Worm (Caenorhabditis elegans) whole organism, late embryonic: ENCODE data around the gene ceh-36.

Experiments used
- C08G9.2 ChIP-seq: sonication (generic microtip); optimal IDR thresholded peaks from 2 replicates; lab custom pipeline; 2016; ENCODE audit warnings: mild to moderate bottlenecking, missing genetic modification characterization, moderate library complexity, missing compliant biosample characterization
- C38D4.7 ChIP-seq: fragments of 200-800 bp; sonication (Bioruptor generic); optimal IDR thresholded peaks from 2 replicates; lab custom pipeline; 2018; ENCODE audit warnings: mild to moderate bottlenecking, missing genetic modification characterization, moderate library complexity, missing compliant biosample characterization
- K02D7.2 ChIP-seq: sonication (generic microtip); optimal IDR thresholded peaks from 2 replicates; lab custom pipeline; 2017; ENCODE audit warnings: mild to moderate bottlenecking, missing genetic modification characterization, missing compliant biosample characterization
- K09A11.1 ChIP-seq: sonication (generic microtip); optimal IDR thresholded peaks from 2 replicates; lab custom pipeline; 2017; ENCODE audit warnings: antibody characterized with exemption, mild to moderate bottlenecking, missing genetic modification characterization, missing compliant biosample characterization; ENCODE audit not compliant: insufficient read depth
- ahr-1 ChIP-seq: sonication (generic microtip); optimal IDR thresholded peaks from 2 replicates; lab custom pipeline; 2016; ENCODE audit warnings: missing genetic modification characterization, missing compliant biosample characterization
- ama-1 ChIP-seq: fragments of 150-350 bp; optimal IDR thresholded peaks from 2 replicates; lab custom pipeline; 2014
- ceh-14 ChIP-seq: sonication (generic microtip); optimal IDR thresholded peaks from 2 replicates; lab custom pipeline; 2016; ENCODE audit warnings: missing genotype, missing genetic modification characterization, missing compliant biosample characterization
- ceh-18 ChIP-seq: sonication (generic microtip); optimal IDR thresholded peaks from 2 replicates; lab custom pipeline; 2016; ENCODE audit warnings: missing genetic modification characterization, missing compliant biosample characterization
- ceh-24 ChIP-seq: sonication (generic microtip); optimal IDR thresholded peaks from 2 replicates; lab custom pipeline; 2016; ENCODE audit warnings: mild to moderate bottlenecking, missing genetic modification characterization, missing compliant biosample characterization
- ceh-34 ChIP-seq: sonication (generic microtip); optimal IDR thresholded peaks from 2 replicates; lab custom pipeline; 2016; ENCODE audit warnings: mild to moderate bottlenecking, missing genetic modification characterization, missing compliant biosample characterization
- ceh-45 ChIP-seq: fragments of 200-800 bp; sonication (Bioruptor generic); IDR thresholded peaks from 2 replicates; pipeline ENCODE4 v1.3.6; 2022; ENCODE audit warnings: missing genetic modification reagents, missing genetic modification characterization, missing compliant biosample characterization
- che-1 ChIP-seq: sonication (generic microtip); optimal IDR thresholded peaks from 2 replicates; lab custom pipeline; 2016; ENCODE audit warnings: mild to moderate bottlenecking, missing genetic modification characterization, missing compliant biosample characterization
- dve-1 ChIP-seq: sonication (generic microtip); optimal IDR thresholded peaks from 2 replicates; lab custom pipeline; 2017; ENCODE audit warnings: antibody characterized with exemption, mild to moderate bottlenecking, missing genetic modification characterization, missing compliant biosample characterization
- elt-4 ChIP-seq: sonication (generic microtip); optimal IDR thresholded peaks from 2 replicates; lab custom pipeline; 2016; ENCODE audit warnings: missing genetic modification characterization, missing compliant biosample characterization
- eyg-1 ChIP-seq: sonication (generic microtip); optimal IDR thresholded peaks from 2 replicates; lab custom pipeline; 2016; ENCODE audit warnings: missing genotype, missing genetic modification characterization, missing compliant biosample characterization
- gmeb-2 ChIP-seq: sonication (generic microtip); optimal IDR thresholded peaks from 2 replicates; lab custom pipeline; 2016; ENCODE audit warnings: missing genetic modification characterization, inconsistent platforms, missing compliant biosample characterization
- hlh-13 ChIP-seq: fragments of 200-800 bp; sonication (Bioruptor generic); optimal IDR thresholded peaks from 2 replicates; lab custom pipeline; 2018; ENCODE audit warnings: mild to moderate bottlenecking, missing genetic modification characterization, missing compliant biosample characterization
- hlh-15 ChIP-seq: sonication (generic microtip); optimal IDR thresholded peaks from 2 replicates; lab custom pipeline; 2016; ENCODE audit warnings: missing genetic modification characterization, missing compliant biosample characterization
- hlh-30 ChIP-seq: sonication (generic microtip); optimal IDR thresholded peaks from 2 replicates; lab custom pipeline; 2017; ENCODE audit warnings: antibody characterized with exemption, missing genetic modification characterization, missing compliant biosample characterization; ENCODE audit not compliant: insufficient read depth
- lin-11 ChIP-seq: fragments of 200-800 bp; sonication (Bioruptor generic); optimal IDR thresholded peaks from 2 replicates; lab custom pipeline; 2018; ENCODE audit warnings: mild to moderate bottlenecking, missing genetic modification characterization, missing compliant biosample characterization
- mec-3 ChIP-seq: sonication (generic microtip); optimal IDR thresholded peaks from 2 replicates; lab custom pipeline; 2016; ENCODE audit warnings: borderline replicate concordance, missing genetic modification characterization, missing compliant biosample characterization
- nhr-232 ChIP-seq: sonication (generic microtip); optimal IDR thresholded peaks from 2 replicates; lab custom pipeline; 2016; ENCODE audit warnings: missing genetic modification characterization, missing compliant biosample characterization
- npax-4 ChIP-seq: sonication (generic microtip); optimal IDR thresholded peaks from 2 replicates; lab custom pipeline; 2016; ENCODE audit warnings: missing genetic modification characterization, missing compliant biosample characterization
- pag-3 ChIP-seq: sonication (generic microtip); optimal IDR thresholded peaks from 2 replicates; lab custom pipeline; 2016; ENCODE audit warnings: missing compliant biosample characterization, missing genetic modification characterization, borderline replicate concordance
- pat-9 ChIP-seq: fragments of 200-800 bp; sonication (Bioruptor generic); optimal IDR thresholded peaks from 2 replicates; lab custom pipeline; 2018; ENCODE audit warnings: mild to moderate bottlenecking, missing genetic modification characterization, moderate library complexity, missing compliant biosample characterization
- pha-2 ChIP-seq: sonication (generic microtip); optimal IDR thresholded peaks from 2 replicates; lab custom pipeline; 2017; ENCODE audit warnings: mild to moderate bottlenecking, missing genetic modification characterization, missing compliant biosample characterization
- pros-1 ChIP-seq: fragments of 150-350 bp; optimal IDR thresholded peaks from 2 replicates; lab custom pipeline; 2014; ENCODE audit warnings: missing biosample characterization, missing genetic modification reagents, missing genetic modification characterization
- sdc-2 ChIP-seq: sonication (generic microtip); optimal IDR thresholded peaks from 2 replicates; lab custom pipeline; 2016; ENCODE audit warnings: missing genotype, missing genetic modification characterization, missing compliant biosample characterization
- syd-9 ChIP-seq: sonication (generic microtip); optimal IDR thresholded peaks from 2 replicates; lab custom pipeline; 2016; ENCODE audit warnings: mild to moderate bottlenecking, missing genetic modification characterization, moderate library complexity, missing compliant biosample characterization
- ttx-3 ChIP-seq: sonication (generic microtip); optimal IDR thresholded peaks from 2 replicates; lab custom pipeline; 2016; ENCODE audit warnings: missing genetic modification reagents, missing genetic modification characterization, missing compliant biosample characterization
- unc-86 ChIP-seq: sonication (generic microtip); optimal IDR thresholded peaks from 2 replicates; lab custom pipeline; 2016; ENCODE audit warnings: missing genetic modification characterization, missing compliant biosample characterization
- zip-5 ChIP-seq: sonication (generic microtip); optimal IDR thresholded peaks from 2 replicates; lab custom pipeline; 2016; ENCODE audit warnings: missing genetic modification characterization, missing compliant biosample characterization
- ztf-16 ChIP-seq: sonication (generic microtip); optimal IDR thresholded peaks from 2 replicates; lab custom pipeline; 2017; ENCODE audit warnings: missing genetic modification characterization, missing compliant biosample characterization

The ceh-36 gene

ce11 chrX:14164234-14164633, 22.1 kb downstream of the ceh-36 start, which contains the start of gene vha-20:
TSS of gene vha-20 (minus strand) at chrX:14164506.
- TF ChIP-seq unc-86 (no peak), ahr-1 (tag; lab: Kevin White, UChicago) (no peak), sdc-2 (tag; lab: Kevin White, UChicago) (no peak), eyg-1 (tag; lab: Kevin White, UChicago) (no peak), hlh-13 (GFP tag; lab: Kevin White, UChicago) (no peak), ztf-16 (tag; lab: Kevin White, UChicago) (no peak), elt-4 (tag; lab: Kevin White, UChicago) (no peak), C38D4.7 (GFP tag; lab: Kevin White, UChicago) (no peak), ceh-45 (no peak)

- no peak for TF ChIP-seq hlh-15 (tag; lab: Kevin White, UChicago)
- TF ChIP-seq pat-9: no peak
- no peak for TF ChIP-seq ceh-34 (tag; lab: Kevin White, UChicago)
- no peak for TF ChIP-seq syd-9 (tag; lab: Kevin White, UChicago)
These were observed 24.6 kb downstream of the ceh-36 start, which contains the start of gene lgc-25 for ce11 chrX:14161684-14162347. TSS of gene lgc-25 (minus strand) at chrX:14161734.

- TF ChIP-seq dve-1 (tag; lab: Kevin White, UChicago): no peak
- TF ChIP-seq ceh-45: no peak
- no peak for TF ChIP-seq ahr-1 (tag; lab: Kevin White, UChicago)
- no peak for TF ChIP-seq ceh-24 (tag; lab: Kevin White, UChicago)
- TF ChIP-seq ceh-14 (tag; lab: Kevin White, UChicago): no peak
- no peak for TF ChIP-seq hlh-15 (tag; lab: Kevin White, UChicago)
- TF ChIP-seq pag-3 (tag; lab: Kevin White, UChicago): no peak
- TF ChIP-seq npax-4 (tag; lab: Kevin White, UChicago): no peak
- TF ChIP-seq gmeb-2: no peak
- no peak for TF ChIP-seq K09A11.1 (tag; lab: Kevin White, UChicago)
These were observed 29.5 kb downstream of the ceh-36 start, which contains the start of gene ceh-90 for ce11 chrX:14156913-14157312. TSS of gene ceh-90 (minus strand) at chrX:14157013.

ce11 chrX:14152644-14153043, 33.7 kb downstream of the ceh-36 start:
- no peak for TF ChIP-seq unc-86
- TF ChIP-seq C08G9.2: no peak
- no peak for TF ChIP-seq ama-1 (lab: Kevin White, UChicago)
- no peak for TF ChIP-seq nhr-232 (tag; lab: Kevin White, UChicago)
- TF ChIP-seq ceh-34 (tag; lab: Kevin White, UChicago): no peak
- TF ChIP-seq K09A11.1 (tag; lab: Kevin White, UChicago): no peak
- TF ChIP-seq pros-1 (tag; lab: Kevin White, UChicago): no peak
- TF ChIP-seq hlh-30: no peak
- no peak for TF ChIP-seq ttx-3

ce11 chrX:14147400-14147799, 39.0 kb downstream of the ceh-36 start, which contains the start of gene akt-2:
TSS of gene akt-2 (plus strand) at chrX:14147700.
- TF ChIP-seq pha-2 (no peak), K02D7.2 (tag; lab: Kevin White, UChicago) (no peak), ama-1 (lab: Kevin White, UChicago) (no peak), ceh-34 (tag; lab: Kevin White, UChicago) (no peak), mec-3 (tag; lab: Kevin White, UChicago) (no peak), syd-9 (tag; lab: Kevin White, UChicago) (no peak), zip-5 (no peak), che-1 (tag; lab: Kevin White, UChicago) (no peak), hlh-13 (GFP tag; lab: Kevin White, UChicago) (no peak), ceh-18 (tag; lab: Kevin White, UChicago) (no peak), lin-11 (tag; lab: Kevin White, UChicago) (no peak), gmeb-2 (no peak)
